Fruit fly (Drosophila melanogaster): ENCODE data around the gene CG17197.

Gene CG17197

dm6 chr3R:25787198-25787597, 12.0 kb upstream of the CG17197 start, which contains the start of gene CG4960:
Gene CG4960 (minus strand): TSS chr3R:25787298.
- TF ChIP-seq CG12236 (GFP tag; optimal IDR thresholded peaks at IDR 0.05): no peak
- TF ChIP-seq CG17612 (GFP tag; IDR thresholded peaks at IDR 0.05): no peak
- no peak for TF ChIP-seq schlank (tag; optimal IDR thresholded peaks at IDR 0.05)
- TF ChIP-seq CG18764 (GFP tag; optimal IDR thresholded peaks at IDR 0.05): no peak
- TF ChIP-seq Optix (GFP tag; IDR thresholded peaks at IDR 0.05): no peak

- TF ChIP-seq CG1603 (tag; optimal IDR thresholded peaks at IDR 0.05) (no peak), CG14860 (GFP tag; IDR thresholded peaks at IDR 0.05; ENCODE audit: partially characterized antibody) (no peak), CG34422 (GFP tag; IDR thresholded peaks at IDR 0.05) (no peak), H2.0 (GFP tag; IDR thresholded peaks at IDR 0.05) (no peak), CG31365 (tag; optimal IDR thresholded peaks at IDR 0.05) (no peak), z (GFP tag; IDR thresholded peaks at IDR 0.05) (peak; percentile 90), amos (GFP tag; IDR thresholded peaks at IDR 0.05; ENCODE audit: partially characterized antibody) (peak; percentile 16; the same call in 1 of the 2 replicates), jumu (GFP tag; optimal IDR thresholded peaks at IDR 0.05) (no peak), caup (GFP tag; optimal IDR thresholded peaks at IDR 0.05; ENCODE audit: severe bottlenecking) (no peak), CG3407 (GFP tag; optimal IDR thresholded peaks at IDR 0.05) (no peak), pzg (GFP tag; optimal IDR thresholded peaks at IDR 0.05) (no peak), Trl (optimal IDR thresholded peaks at IDR 0.05) (peak; percentile 45 to 88), Trl (GFP tag; optimal IDR thresholded peaks at IDR 0.05) (no peak), sna (GFP tag; IDR thresholded peaks at IDR 0.05; ENCODE audit: partially characterized antibody) (no peak), CG3163 (GFP tag; optimal IDR thresholded peaks at IDR 0.05) (peak; percentile 65), gcm2 (GFP tag; optimal IDR thresholded peaks at IDR 0.05) (no peak), Dip3 (GFP tag; optimal IDR thresholded peaks at IDR 0.05) (no peak), CG6689 (GFP tag; IDR thresholded peaks at IDR 0.05) (no peak), Ets65A (GFP tag) (peak; percentile 30), abd-A (tag; optimal IDR thresholded peaks at IDR 0.05) (peak; percentile 15)
Observed at dm6 chr3R:25782855-25783424, 7.8 kb upstream of the CG17197 start.

dm6 chr3R:25778205-25778604, 3.0 kb upstream of the CG17197 start, which contains the start of gene CG4956:
Gene CG4956 (minus strand): TSS chr3R:25778305.
- TF ChIP-seq Gsc (GFP tag; IDR thresholded peaks at IDR 0.05) (no peak), seq (GFP tag; IDR thresholded peaks at IDR 0.05) (no peak), Hr78 (GFP tag; optimal IDR thresholded peaks at IDR 0.05) (no peak), cato (GFP tag; optimal IDR thresholded peaks at IDR 0.05; ENCODE audit: borderline replicate concordance) (no peak), CG10147 (GFP tag; optimal IDR thresholded peaks at IDR 0.05) (no peak), abd-A (tag; optimal IDR thresholded peaks at IDR 0.05) (no peak), Six4 (GFP tag; optimal IDR thresholded peaks at IDR 0.05) (no peak), CG6854 (GFP tag; optimal IDR thresholded peaks at IDR 0.05) (no peak), NFAT (GFP tag; IDR thresholded peaks at IDR 0.05) (no peak), CG6689 (GFP tag; IDR thresholded peaks at IDR 0.05) (no peak), sc (optimal IDR thresholded peaks at IDR 0.05) (no peak), sc (GFP tag; optimal IDR thresholded peaks at IDR 0.05) (no peak), Drgx (GFP tag; IDR thresholded peaks at IDR 0.05) (no peak), CG2116 (GFP tag; optimal IDR thresholded peaks at IDR 0.05) (no peak), CG17802 (tag; optimal IDR thresholded peaks at IDR 0.05) (no peak), dmrt99B (tag; optimal IDR thresholded peaks at IDR 0.05) (no peak), ttk (GFP tag; IDR thresholded peaks at IDR 0.05) (no peak)

Measured in whole organism, embryonic.